Fruit fly (Drosophila melanogaster) whole organism, embryonic: Measurements from ENCODE around the gene RpS15Aa.
A peak's percentile ranks its signal among the peaks of the same experiment; 100 is the strongest.

Experiments used
- B-H2 ChIP-seq: fragments of 200-800 bp; sonication (Bioruptor generic); optimal IDR thresholded peaks from 2 replicates; lab custom pipeline; 2018; ENCODE audit warnings: missing biosample characterization, mild to moderate bottlenecking, missing genetic modification characterization
- BtbVII ChIP-seq: fragments of 200-800 bp; sonication (Bioruptor generic); optimal IDR thresholded peaks from 3 replicates; lab custom pipeline; 2017; ENCODE audit warnings: missing biosample characterization, mild to moderate bottlenecking, missing genetic modification characterization
- CG12744 ChIP-seq: fragments of 200-800 bp; sonication (Bioruptor generic); optimal IDR thresholded peaks from 2 replicates; lab custom pipeline; 2016; ENCODE audit warnings: missing biosample characterization, missing genetic modification characterization
- CG13296 ChIP-seq: fragments of 200-800 bp; sonication (Bioruptor generic); optimal IDR thresholded peaks from 3 replicates; lab custom pipeline; 2018; ENCODE audit warnings: missing biosample characterization, mild to moderate bottlenecking, missing genetic modification characterization
- CG13775 ChIP-seq: fragments of 200-800 bp; sonication (Bioruptor generic); optimal IDR thresholded peaks from 3 replicates; lab custom pipeline; 2017; ENCODE audit warnings: missing biosample characterization, mild to moderate bottlenecking, missing genetic modification characterization
- CG15601 ChIP-seq: fragments of 200-800 bp; sonication (Bioruptor generic); optimal IDR thresholded peaks from 3 replicates; lab custom pipeline; 2019; ENCODE audit warnings: missing biosample characterization, mild to moderate bottlenecking, missing genetic modification characterization, moderate library complexity
- CG17361 ChIP-seq: fragments of 200-800 bp; sonication (Bioruptor generic); IDR thresholded peaks from 3 replicates; pipeline ENCODE4 v1.3.6; 2022; ENCODE audit warnings: missing biosample characterization, missing genetic modification characterization
- CG17829 ChIP-seq: fragments of 200-800 bp; optimal IDR thresholded peaks from 2 replicates; lab custom pipeline; 2019; ENCODE audit warnings: missing biosample characterization, mild to moderate bottlenecking, missing genetic modification characterization, moderate library complexity
- CG18599 ChIP-seq: fragments of 200-800 bp; sonication (Bioruptor generic); optimal IDR thresholded peaks from 3 replicates; lab custom pipeline; 2017; ENCODE audit warnings: missing biosample characterization, missing genetic modification characterization, mild to moderate bottlenecking, moderate library complexity, missing genetic modification reagents
- CG2120 ChIP-seq: fragments of 200-800 bp; sonication (Bioruptor generic); optimal IDR thresholded peaks from 3 replicates; lab custom pipeline; 2016; ENCODE audit warnings: missing biosample characterization, missing genetic modification characterization
- CG2199 ChIP-seq: fragments of 200-800 bp; sonication (Bioruptor generic); IDR thresholded peaks from 3 replicates; pipeline ENCODE4 v1.3.6; 2022; ENCODE audit warnings: missing biosample characterization, missing genetic modification characterization
- CG33213 ChIP-seq: fragments of 200-800 bp; sonication (Bioruptor generic); optimal IDR thresholded peaks from 3 replicates; lab custom pipeline; 2016; ENCODE audit warnings: missing biosample characterization, missing genetic modification characterization
- CG34224 ChIP-seq: fragments of 200-800 bp; sonication (Bioruptor generic); IDR thresholded peaks from 3 replicates; pipeline ENCODE4 v1.3.6; 2022; ENCODE audit warnings: missing biosample characterization, missing genetic modification characterization; ENCODE audit not compliant: partially characterized antibody
- CG34422 ChIP-seq: fragments of 200-800 bp; sonication (Bioruptor generic); IDR thresholded peaks from 3 replicates; pipeline ENCODE4 v1.3.6; 2022; ENCODE audit warnings: missing biosample characterization, missing genetic modification characterization
- CG7745 ChIP-seq: fragments of 200-800 bp; sonication (Bioruptor generic); optimal IDR thresholded peaks from 2 replicates; lab custom pipeline; 2018; ENCODE audit warnings: missing biosample characterization, mild to moderate bottlenecking, missing genetic modification characterization, moderate library complexity
- CG7839 ChIP-seq: fragments of 200-800 bp; sonication (Bioruptor generic); optimal IDR thresholded peaks from 3 replicates; lab custom pipeline; 2018; ENCODE audit warnings: missing biosample characterization, mild to moderate bottlenecking, missing genetic modification characterization, moderate library complexity
- Deaf1 ChIP-seq: fragments of 200-800 bp; optimal IDR thresholded peaks from 3 replicates; lab custom pipeline; 2019; ENCODE audit warnings: missing biosample characterization, mild to moderate bottlenecking, missing genetic modification characterization, moderate library complexity
- Dek ChIP-seq: fragments of 200-800 bp; sonication (Bioruptor generic); optimal IDR thresholded peaks from 3 replicates; lab custom pipeline; 2019; ENCODE audit warnings: missing biosample characterization, mild to moderate bottlenecking, missing genetic modification characterization, moderate library complexity
- Dp ChIP-seq: fragments of 200-800 bp; sonication (Bioruptor generic); optimal IDR thresholded peaks from 2 replicates; lab custom pipeline; 2018; ENCODE audit warnings: missing biosample characterization, mild to moderate bottlenecking, missing genetic modification characterization, moderate library complexity
- E2f2 ChIP-seq: fragments of 200-800 bp; sonication (Bioruptor generic); IDR thresholded peaks from 2 replicates; pipeline ENCODE4 v1.3.6; 2022; ENCODE audit warnings: missing biosample characterization, missing genetic modification characterization
- Eip74EF ChIP-seq, 2 experiments: fragments of 200-800 bp in 1 of 2; fragments of >200 bp in 1 of 2; sonication (Bioruptor generic) in 1 of 2; optimal IDR thresholded peaks; 2 replicates each; lab custom pipeline; 2017 to 2019; ENCODE audit warnings: missing biosample characterization in 2 of 2, missing genetic modification characterization in 2 of 2, mild to moderate bottlenecking in 1 of 2, moderate library complexity in 1 of 2
- Ets65A ChIP-seq: fragments of 200-800 bp; sonication (Bioruptor generic); peaks from one replicate; lab custom pipeline; 2016; ENCODE audit warnings: missing biosample characterization, missing genetic modification characterization
- Ets97D ChIP-seq: fragments of 200-800 bp; sonication (Bioruptor generic); optimal IDR thresholded peaks from 3 replicates; lab custom pipeline; 2016; ENCODE audit warnings: missing biosample characterization, missing genetic modification characterization
- HmgD ChIP-seq: fragments of 200-800 bp; sonication (Bioruptor generic); optimal IDR thresholded peaks from 3 replicates; lab custom pipeline; 2016; ENCODE audit warnings: missing biosample characterization, missing genetic modification characterization
- Hmr ChIP-seq: fragments of 200-800 bp; sonication (Bioruptor generic); optimal IDR thresholded peaks from 3 replicates; lab custom pipeline; 2017; ENCODE audit warnings: mild to moderate bottlenecking, missing biosample characterization, missing genetic modification reagents, missing genetic modification characterization
- NC2α ChIP-seq: fragments of 200-800 bp; sonication (Bioruptor generic); optimal IDR thresholded peaks from 2 replicates; lab custom pipeline; 2016; ENCODE audit warnings: missing biosample characterization, missing genetic modification characterization
- NFAT ChIP-seq: fragments of 200-800 bp; sonication (Bioruptor generic); IDR thresholded peaks from 2 replicates; pipeline ENCODE4 v1.3.6; 2022; ENCODE audit warnings: missing biosample characterization, missing genetic modification characterization
- Sry-δ ChIP-seq: fragments of 200-800 bp; sonication (Bioruptor generic); optimal IDR thresholded peaks from 2 replicates; lab custom pipeline; 2016; ENCODE audit warnings: missing biosample characterization, missing genetic modification characterization
- TFAM ChIP-seq: fragments of 200-800 bp; sonication (Bioruptor generic); optimal IDR thresholded peaks from 2 replicates; lab custom pipeline; 2017; ENCODE audit warnings: missing biosample characterization, missing genetic modification characterization, inconsistent platforms
- Trl ChIP-seq, 3 experiments: fragments of >200 bp in 2 of 3; fragments of 200-800 bp in 1 of 3; sonication (Bioruptor generic) in 1 of 3; optimal IDR thresholded peaks; 2 replicates in 1 of 3; 3 replicates in 2 of 3; lab custom pipeline; 2016 to 2017; ENCODE audit warnings: missing biosample characterization in 1 of 3, missing genetic modification characterization in 1 of 3
- Xbp1 ChIP-seq: fragments of 200-800 bp; sonication (Bioruptor generic); optimal IDR thresholded peaks from 3 replicates; lab custom pipeline; 2016; ENCODE audit warnings: missing biosample characterization, mild to moderate bottlenecking, missing genetic modification characterization
- amos ChIP-seq: fragments of 200-800 bp; sonication (Bioruptor generic); IDR thresholded peaks from 2 replicates; pipeline ENCODE4 v1.3.6; 2022; ENCODE audit warnings: missing biosample characterization, missing genetic modification characterization; ENCODE audit not compliant: partially characterized antibody
- chinmo ChIP-seq: fragments of 200-800 bp; sonication (Bioruptor generic); IDR thresholded peaks from 4 replicates; pipeline ENCODE4 v1.3.6; 2022; ENCODE audit warnings: missing biosample characterization, missing genetic modification characterization; ENCODE audit not compliant: partially characterized antibody
- dpn ChIP-seq, 2 experiments: fragments of 200-800 bp; sonication (Bioruptor generic); optimal IDR thresholded peaks; 3 replicates each; lab custom pipeline; 2016; ENCODE audit warnings: missing biosample characterization in 2 of 2, missing genetic modification characterization in 2 of 2
- emc ChIP-seq: fragments of 200-800 bp; sonication (Bioruptor generic); optimal IDR thresholded peaks from 2 replicates; lab custom pipeline; 2016; ENCODE audit warnings: missing biosample characterization, missing genetic modification characterization
- gcm ChIP-seq: fragments of 200-800 bp; sonication (Bioruptor generic); optimal IDR thresholded peaks from 2 replicates; lab custom pipeline; 2019; ENCODE audit warnings: missing biosample characterization, mild to moderate bottlenecking, missing genetic modification characterization, moderate library complexity
- grau ChIP-seq: fragments of 200-800 bp; optimal IDR thresholded peaks from 3 replicates; lab custom pipeline; 2019; ENCODE audit warnings: missing biosample characterization, mild to moderate bottlenecking, missing genetic modification characterization, moderate library complexity
- lab ChIP-seq: fragments of 200-800 bp; sonication (Bioruptor generic); optimal IDR thresholded peaks from 3 replicates; lab custom pipeline; 2017; ENCODE audit warnings: missing biosample characterization, missing genetic modification characterization, mild to moderate bottlenecking, moderate library complexity, missing genetic modification reagents
- nerfin-2 ChIP-seq: fragments of 200-800 bp; sonication (Bioruptor generic); IDR thresholded peaks from 2 replicates; pipeline ENCODE4 v1.3.6; 2022; ENCODE audit warnings: missing biosample characterization, missing genetic modification characterization; ENCODE audit not compliant: partially characterized antibody
- nmo ChIP-seq: fragments of 200-800 bp; sonication (Bioruptor generic); optimal IDR thresholded peaks from 2 replicates; lab custom pipeline; 2018; ENCODE audit warnings: missing biosample characterization, mild to moderate bottlenecking, missing genetic modification characterization, moderate library complexity
- pfk ChIP-seq: fragments of 200-800 bp; sonication (Bioruptor generic); optimal IDR thresholded peaks from 2 replicates; lab custom pipeline; 2018; ENCODE audit warnings: missing biosample characterization, mild to moderate bottlenecking, missing genetic modification characterization, moderate library complexity
- phol ChIP-seq: fragments of 200-800 bp; sonication (Bioruptor generic); optimal IDR thresholded peaks from 3 replicates; lab custom pipeline; 2018; ENCODE audit warnings: missing biosample characterization, mild to moderate bottlenecking, missing genetic modification characterization, moderate library complexity
- rib ChIP-seq: fragments of 200-800 bp; sonication (Bioruptor generic); IDR thresholded peaks from 2 replicates; pipeline ENCODE4 v1.3.6; 2022; ENCODE audit warnings: missing biosample characterization, missing genetic modification characterization
- sens ChIP-seq: fragments of 200-800 bp; sonication (Bioruptor generic); peaks from one replicate; lab custom pipeline; 2016; ENCODE audit warnings: missing biosample characterization, missing genetic modification characterization
- seq ChIP-seq: fragments of 200-800 bp; sonication (Bioruptor generic); IDR thresholded peaks from 2 replicates; pipeline ENCODE4 v1.3.6; 2022; ENCODE audit warnings: missing biosample characterization, missing genetic modification characterization
- slou ChIP-seq: fragments of 200-800 bp; sonication (Bioruptor generic); optimal IDR thresholded peaks from 3 replicates; lab custom pipeline; 2016; ENCODE audit warnings: missing biosample characterization, missing genetic modification characterization
- sob ChIP-seq: fragments of 200-800 bp; sonication (Bioruptor generic); IDR thresholded peaks from 2 replicates; pipeline ENCODE4 v1.3.6; 2022; ENCODE audit warnings: missing biosample characterization, missing genetic modification characterization
- tna ChIP-seq: fragments of 200-800 bp; sonication (Bioruptor generic); IDR thresholded peaks from 2 replicates; pipeline ENCODE4 v1.3.6; 2022; ENCODE audit warnings: missing biosample characterization, missing genetic modification characterization; ENCODE audit not compliant: partially characterized antibody
- vnd ChIP-seq: fragments of 200-800 bp; sonication (Bioruptor generic); IDR thresholded peaks from 3 replicates; pipeline ENCODE4 v1.3.6; 2022; ENCODE audit warnings: missing biosample characterization, missing genetic modification characterization; ENCODE audit not compliant: partially characterized antibody

Gene RpS15Aa

DNA sequence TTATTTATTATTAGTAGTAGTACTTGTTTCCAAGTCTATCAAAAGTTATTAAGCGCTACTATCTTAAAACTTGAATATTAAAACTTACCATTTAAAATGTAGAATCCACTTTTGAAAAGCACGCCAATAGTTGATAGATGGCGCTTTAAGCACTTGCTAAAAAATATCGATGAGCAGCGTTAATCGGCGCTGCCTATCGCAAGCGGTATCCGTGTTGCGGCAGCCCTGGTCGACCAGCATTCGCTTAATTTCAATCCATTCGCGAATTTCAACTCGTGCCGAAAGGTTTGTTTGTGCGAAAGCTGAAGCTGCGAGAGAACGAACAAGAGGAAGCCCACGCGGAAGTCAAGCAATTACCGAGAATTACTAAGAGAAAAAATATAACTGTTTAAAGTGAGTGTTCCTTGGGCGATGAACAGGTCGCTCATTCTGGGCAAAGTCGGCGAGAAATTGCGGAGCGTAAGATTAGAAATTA is 7.9 kb downstream of the RpS15Aa start, which contains the start of gene Prx2 (continued):
- TF ChIP-seq CG17361 (GFP tag; lab: Robert Waterston, UW): no peak
- TF ChIP-seq vnd (GFP tag; lab: Robert Waterston, UW): peak; percentile 71
- TF ChIP-seq CG13775: no peak
- TF ChIP-seq lab (GFP tag; lab: Kevin White, UChicago): peak; percentile 38
- TF ChIP-seq CG34422 (GFP tag; lab: Robert Waterston, UW): 0 out of 3 replicates have a peak, but pooled peaks have one; percentile 27
- peak; percentile 11 for TF ChIP-seq grau
- TF ChIP-seq BtbVII: peak; percentile 12
- TF ChIP-seq sens (GFP tag; lab: Kevin White, UChicago): peak; percentile 8
- TF ChIP-seq CG12744: no peak
- peak; percentile 72 for TF ChIP-seq Ets97D
- TF ChIP-seq tna (GFP tag; lab: Robert Waterston, UW): peak; percentile 62
- TF ChIP-seq Ets65A (GFP tag; lab: Kevin White, UChicago): peak; percentile 85
- TF ChIP-seq amos (GFP tag; lab: Robert Waterston, UW): peak; percentile 87; the same call in 1 of the 2 replicates
- TF ChIP-seq Trl (optimal IDR thresholded peaks at IDR 0.05; lab: Kevin White, UChicago): peak in 1 of 2 experiments; percentile 23
- no peak for TF ChIP-seq Trl (GFP tag; optimal IDR thresholded peaks at IDR 0.05; lab: Kevin White, UChicago)
- TF ChIP-seq rib (GFP tag; lab: Robert Waterston, UW): peak; percentile 91
- TF ChIP-seq E2f2: peak; percentile 93
- TF ChIP-seq Sry-δ (GFP tag; lab: Kevin White, UChicago): peak; percentile 67
- peak; percentile 22 for TF ChIP-seq CG33213 (GFP tag; lab: Kevin White, UChicago)
- TF ChIP-seq CG2199: no peak
- TF ChIP-seq CG34224 (GFP tag; lab: Robert Waterston, UW): peak; percentile 67
- peak; percentile 63; the same call in 1 of the 2 replicates for TF ChIP-seq NFAT
- TF ChIP-seq Xbp1 (GFP tag; lab: Kevin White, UChicago): peak; percentile 32
- no peak for TF ChIP-seq seq (GFP tag; lab: Robert Waterston, UW)
- no peak for TF ChIP-seq CG15601 (tag; lab: Kevin White, UChicago)
- no peak for TF ChIP-seq CG7745 (tag; lab: Kevin White, UChicago)
- no peak for TF ChIP-seq gcm
- TF ChIP-seq CG13296 (GFP tag; lab: Kevin White, UChicago): peak; percentile 38
- TF ChIP-seq CG2120: peak; percentile 41
- peak; percentile 40 for TF ChIP-seq Hmr
- TF ChIP-seq Deaf1: peak; percentile 82
- TF ChIP-seq Dp (GFP tag; lab: Kevin White, UChicago): peak; percentile 83
- TF ChIP-seq slou (GFP tag; lab: Kevin White, UChicago): peak; percentile 25
- peak; percentile 34 for TF ChIP-seq B-H2 (GFP tag; lab: Kevin White, UChicago)
- TF ChIP-seq HmgD (GFP tag; lab: Kevin White, UChicago): peak; percentile 6
- TF ChIP-seq CG18599 (GFP tag; lab: Kevin White, UChicago): peak; percentile 55
- TF ChIP-seq emc (GFP tag; lab: Kevin White, UChicago): no peak
- TF ChIP-seq TFAM: no peak
- TF ChIP-seq nerfin-2: peak; percentile 56; the same call in 1 of the 2 replicates
- peak; percentile 28 for TF ChIP-seq pfk
- TF ChIP-seq nmo (GFP tag; lab: Kevin White, UChicago): peak; percentile 13
- no peak for TF ChIP-seq NC2α (GFP tag; lab: Kevin White, UChicago)
- TF ChIP-seq Eip74EF (GFP tag; optimal IDR thresholded peaks at IDR 0.05; lab: Kevin White, UChicago): no peak
- peak; percentile 3 for TF ChIP-seq CG7839 (tag; lab: Kevin White, UChicago)
- peak; percentile 13 for TF ChIP-seq Dek (tag; lab: Kevin White, UChicago)
- no peak for TF ChIP-seq CG17829 (tag; lab: Kevin White, UChicago)
- TF ChIP-seq dpn (GFP tag; optimal IDR thresholded peaks at IDR 0.05; lab: Kevin White, UChicago): peak in 1 of 2 experiments; percentile 30
- peak; percentile 85; the same call in 2 of the 4 replicates for TF ChIP-seq chinmo (GFP tag; lab: Robert Waterston, UW)
- peak; percentile 32; the same call in 1 of the 2 replicates for TF ChIP-seq sob
- TF ChIP-seq phol: peak; percentile 46
